Worm (Caenorhabditis elegans) whole organism, mixed stage, embryonic: ENCODE results near the gene ZK512.10.

Source experiments
- ceh-83 ChIP-seq: fragments of 200-800 bp; sonication (Bioruptor generic); optimal IDR thresholded peaks from 2 replicates; lab custom pipeline; 2018; ENCODE audit warnings: mild to moderate bottlenecking, missing genetic modification characterization, missing compliant biosample characterization
- nhr-2 ChIP-seq: fragments of 150-350 bp; optimal IDR thresholded peaks from 2 replicates; lab custom pipeline; 2014; ENCODE audit warnings: missing biosample characterization, missing genetic modification characterization
- nhr-76 ChIP-seq: sonication (generic microtip); optimal IDR thresholded peaks from 2 replicates; lab custom pipeline; 2017; ENCODE audit warnings: missing biosample characterization, missing genetic modification characterization
- ztf-11 ChIP-seq: fragments of 150-350 bp; optimal IDR thresholded peaks from 2 replicates; lab custom pipeline; 2014; ENCODE audit warnings: missing biosample characterization, missing genetic modification characterization

ce11 chrIII:9109726-9110125 is 21.0 kb upstream of the ZK512.10 start:
- TF ChIP-seq nhr-76 (tag; lab: Kevin White, UChicago) (no peak), nhr-2 (tag; lab: Kevin White, UChicago) (peak; percentile 63), ceh-83 (no peak), ztf-11 (tag; lab: Kevin White, UChicago) (no peak)
